Worm (Caenorhabditis elegans): ENCODE measurements around the gene best-5.

DNA sequence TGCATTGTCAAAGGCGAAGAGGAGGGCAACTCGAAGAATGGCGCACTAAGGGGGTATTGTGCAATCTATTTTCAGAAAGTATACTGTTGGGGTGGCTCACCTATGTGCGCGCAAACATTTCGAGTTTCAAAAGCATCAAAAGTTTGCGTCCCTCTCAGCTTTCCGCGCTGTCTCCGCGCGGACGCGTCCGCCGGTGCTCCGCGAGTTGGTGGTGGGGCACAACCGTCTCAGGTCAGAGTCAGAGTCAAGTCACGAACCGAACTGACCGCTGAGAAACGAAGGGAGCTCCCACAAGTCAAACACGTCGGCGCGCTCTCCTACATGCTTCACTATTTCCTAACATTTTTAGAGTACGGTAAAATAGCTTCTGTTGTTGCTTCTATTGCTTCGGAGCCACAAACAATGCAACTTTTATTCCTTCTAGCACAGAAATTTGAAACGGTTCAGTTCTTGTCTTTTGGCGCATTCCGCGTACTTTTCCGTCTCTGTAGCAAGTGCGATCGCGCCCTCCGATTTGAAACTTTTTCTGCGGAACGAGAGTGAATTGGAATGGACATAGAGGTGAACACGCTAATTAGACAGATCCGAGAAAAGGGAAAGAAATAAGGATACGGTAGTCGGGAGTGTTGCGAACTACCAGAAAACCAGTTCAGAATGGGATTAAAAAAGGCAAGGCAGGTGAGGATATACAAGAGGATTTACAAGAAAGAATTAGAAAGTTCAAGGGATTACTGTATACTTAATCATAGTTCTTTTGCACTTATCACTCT, 50.6 kb downstream of the best-5 start:
- TF ChIP-seq pha-4 (tag; optimal IDR thresholded peaks at IDR 0.05) (no peak), dmd-4 (tag; optimal IDR thresholded peaks at IDR 0.05; ENCODE audit: borderline replicate concordance) (no peak), hlh-8 (tag; optimal IDR thresholded peaks at IDR 0.05) (no peak), ceh-19 (GFP tag; optimal IDR thresholded peaks at IDR 0.05) (no peak)

Data from whole organism, late embryonic.